Worm (Caenorhabditis elegans) whole organism, young adult: Measurements from ENCODE around the gene fbxb-90.

Source experiments
- D2030.7 ChIP-seq: fragments of 200-800 bp; sonication (Bioruptor generic); IDR thresholded peaks from 2 replicates; pipeline ENCODE4 v1.3.6; 2022; ENCODE audit warnings: missing genetic modification reagents, missing genetic modification characterization, missing compliant biosample characterization
- Y53G8AR.9 ChIP-seq: fragments of 200-800 bp; sonication (Bioruptor generic); conservative IDR thresholded peaks from 2 replicates; pipeline ENCODE4 v1.3.6; 2022; ENCODE audit warnings: missing genetic modification reagents, missing genetic modification characterization, missing compliant biosample characterization
- ceh-40 ChIP-seq: fragments of 200-800 bp; sonication (Bioruptor generic); IDR thresholded peaks from 2 replicates; pipeline ENCODE4 v1.3.6; 2022; ENCODE audit warnings: missing genetic modification characterization, missing compliant biosample characterization
- egl-44 ChIP-seq: fragments of 200-800 bp; sonication (Bioruptor generic); IDR thresholded peaks from 2 replicates; pipeline ENCODE4 v1.3.6; 2022; ENCODE audit warnings: missing genetic modification reagents, missing genetic modification characterization, missing compliant biosample characterization
- snpc-4 ChIP-seq, 5 experiments: fragments of 150-350 bp in 1 of 5; sonication (generic microtip) in 4 of 5; optimal IDR thresholded peaks; 2 replicates each; lab custom pipeline; 2014 to 2018; ENCODE audit warnings: missing genetic modification characterization in 5 of 5, missing biosample characterization in 3 of 5, antibody characterized with exemption in 2 of 5, mild to moderate bottlenecking in 2 of 5, missing compliant biosample characterization in 2 of 5, missing genotype in 2 of 5, moderate library complexity in 2 of 5, missing genetic modification reagents in 1 of 5
- ztf-22 ChIP-seq: fragments of 200-800 bp; sonication (Bioruptor generic); optimal IDR thresholded peaks from 2 replicates; lab custom pipeline; 2018; ENCODE audit warnings: mild to moderate bottlenecking, missing genetic modification characterization, moderate library complexity, missing compliant biosample characterization

DNA sequence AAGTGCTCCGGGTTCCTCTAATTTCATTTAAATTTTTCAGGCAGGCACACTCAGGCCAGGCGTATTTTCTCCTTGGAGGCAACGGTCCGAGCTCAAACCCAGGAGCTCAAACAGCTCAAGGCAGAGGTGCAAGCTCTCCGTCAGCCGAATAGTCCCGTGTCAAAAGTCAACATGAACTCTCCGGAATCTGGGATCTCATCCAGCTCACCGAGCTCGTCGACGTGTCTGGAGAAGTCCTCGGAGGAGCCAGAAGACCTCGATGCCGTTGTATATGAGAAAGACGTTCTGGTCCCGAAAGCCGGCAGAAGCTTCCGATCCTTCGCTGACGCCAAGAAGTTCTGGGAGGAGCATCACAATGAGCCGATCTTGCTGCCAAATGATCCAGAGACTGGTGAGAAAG lies 37.1 kb upstream of the fbxb-90 start:
- no peak for TF ChIP-seq ceh-40 (GFP tag; lab: Robert Waterston, UW)
- TF ChIP-seq D2030.7 (GFP tag; lab: Robert Waterston, UW): no peak
- TF ChIP-seq snpc-4 (GFP tag; optimal IDR thresholded peaks at IDR 0.05; lab: Kevin White, UChicago): no peak
- no peak for TF ChIP-seq snpc-4 (tag; optimal IDR thresholded peaks at IDR 0.05; lab: Kevin White, UChicago)
- no peak for TF ChIP-seq egl-44 (GFP tag; lab: Robert Waterston, UW)
- TF ChIP-seq Y53G8AR.9 (GFP tag; lab: Robert Waterston, UW): no peak
- TF ChIP-seq ztf-22 (GFP tag; lab: Kevin White, UChicago): no peak
